Worm (Caenorhabditis elegans) whole organism, mixed stage, embryonic: Measurements from ENCODE around the gene Y97E10AR.1.

Experiments used
- blmp-1 ChIP-seq: fragments of 150-350 bp; optimal IDR thresholded peaks from 2 replicates; lab custom pipeline; 2014; ENCODE audit warnings: missing biosample characterization, missing genetic modification characterization
- lsy-2 ChIP-seq: fragments of 150-350 bp; optimal IDR thresholded peaks from 2 replicates; lab custom pipeline; 2014; ENCODE audit warnings: missing biosample characterization, missing genetic modification characterization
- snpc-4 ChIP-seq: fragments of 150-350 bp; optimal IDR thresholded peaks from 2 replicates; lab custom pipeline; 2014; ENCODE audit warnings: missing biosample characterization, missing genetic modification characterization
- unc-62 ChIP-seq: fragments of 150-350 bp; optimal IDR thresholded peaks from 2 replicates; lab custom pipeline; 2014; ENCODE audit warnings: missing biosample characterization, missing genetic modification reagents, missing genetic modification characterization

DNA sequence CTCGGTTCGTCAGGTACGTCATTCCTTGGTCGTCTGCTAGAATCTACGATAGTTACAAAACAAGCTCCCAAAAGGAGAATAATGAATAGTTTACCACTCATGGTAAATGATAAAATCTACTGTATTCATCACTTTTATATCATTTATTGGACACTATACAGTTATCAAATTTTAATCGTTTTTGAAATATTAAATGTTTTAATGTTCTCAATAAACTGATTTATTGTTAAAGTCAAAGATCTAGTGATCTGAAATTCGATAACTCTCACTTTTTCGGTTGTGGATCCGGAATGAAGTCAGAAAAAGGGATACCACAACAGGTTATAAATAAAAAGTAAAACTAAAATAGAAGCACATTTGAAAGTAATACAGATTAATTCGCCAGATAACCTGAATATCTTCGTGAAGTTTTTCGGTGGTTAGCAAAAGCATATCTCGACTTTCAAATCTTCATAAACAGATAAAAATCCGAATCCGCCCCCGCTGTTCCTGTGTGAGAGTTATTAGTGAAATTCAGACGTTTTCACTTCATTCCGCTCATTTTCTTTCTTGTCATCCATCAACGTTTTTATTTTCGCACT, 42.4 kb upstream of the Y97E10AR.1 start, which contains the start of the genes clec-217 and F26D11.2:
- TF ChIP-seq blmp-1 (tag; lab: Kevin White, UChicago) (no peak), snpc-4 (no peak), unc-62 (GFP tag; lab: Kevin White, UChicago) (no peak), lsy-2 (tag; lab: Kevin White, UChicago) (no peak)
